Worm (Caenorhabditis elegans) whole organism, L4 larva: Measurements from ENCODE around the gene K08E4.7.

Experiments
- T26A8.4 ChIP-seq: fragments of 200-800 bp; sonication (Bioruptor generic); IDR thresholded peaks from 2 replicates; pipeline ENCODE4 v1.3.6; 2022; ENCODE audit warnings: missing genetic modification characterization, missing compliant biosample characterization
- ZK337.2 ChIP-seq: fragments of 200-800 bp; sonication (Bioruptor generic); IDR thresholded peaks from 2 replicates; pipeline ENCODE4 v1.3.6; 2022; ENCODE audit warnings: missing genetic modification reagents, missing genetic modification characterization, missing compliant biosample characterization
- ZK546.5 ChIP-seq, 2 experiments: sonication (generic microtip); optimal IDR thresholded peaks; 2 replicates each; lab custom pipeline; 2017; ENCODE audit warnings: missing biosample characterization in 2 of 2, missing genetic modification characterization in 2 of 2
- aha-1 ChIP-seq: fragments of 150-350 bp; peaks from one replicate; lab custom pipeline; 2014; ENCODE audit warnings: missing biosample characterization, missing genetic modification characterization
- aly-2 ChIP-seq: sonication (generic microtip); optimal IDR thresholded peaks from 2 replicates; lab custom pipeline; 2018; ENCODE audit warnings: missing biosample characterization, missing genetic modification characterization
- arid-1 ChIP-seq: fragments of 200-800 bp; sonication (Bioruptor generic); conservative IDR thresholded peaks from 2 replicates; pipeline ENCODE4 v1.3.6; 2022; ENCODE audit warnings: missing genetic modification reagents, missing genetic modification characterization, missing compliant biosample characterization
- ceh-32 ChIP-seq: sonication (generic microtip); optimal IDR thresholded peaks from 2 replicates; lab custom pipeline; 2016; ENCODE audit warnings: mild to moderate bottlenecking, missing genetic modification characterization, missing compliant biosample characterization; ENCODE audit not compliant: poor library complexity
- ceh-82 ChIP-seq: sonication (generic microtip); optimal IDR thresholded peaks from 2 replicates; lab custom pipeline; 2017; ENCODE audit warnings: missing biosample characterization, missing genetic modification characterization
- cey-2 ChIP-seq: sonication (generic microtip); optimal IDR thresholded peaks from 3 replicates; lab custom pipeline; 2017; ENCODE audit warnings: missing genetic modification characterization, mild to moderate bottlenecking, missing compliant biosample characterization, antibody characterized with exemption, borderline replicate concordance; ENCODE audit not compliant: insufficient read depth
- daf-16 ChIP-seq, 3 experiments: sonication (generic microtip); optimal IDR thresholded peaks; 2 replicates each; lab custom pipeline; 2016 to 2017; ENCODE audit warnings: missing genetic modification characterization in 3 of 3, missing genetic modification reagents in 3 of 3, mild to moderate bottlenecking in 2 of 3, missing compliant biosample characterization in 2 of 3, missing biosample characterization in 1 of 3, moderate library complexity in 1 of 3
- dmd-9 ChIP-seq: fragments of 200-800 bp; sonication (Bioruptor generic); IDR thresholded peaks from 2 replicates; pipeline ENCODE4 v1.3.6; 2022; ENCODE audit warnings: missing genetic modification reagents, missing genetic modification characterization, missing compliant biosample characterization
- dpl-1 ChIP-seq: fragments of 150-350 bp; optimal IDR thresholded peaks from 2 replicates; lab custom pipeline; 2014; ENCODE audit warnings: missing biosample characterization, missing genetic modification reagents, missing genetic modification characterization
- duxl-1 ChIP-seq: sonication (generic microtip); optimal IDR thresholded peaks from 2 replicates; lab custom pipeline; 2016; ENCODE audit warnings: mild to moderate bottlenecking, missing genetic modification characterization, moderate library complexity, missing compliant biosample characterization; ENCODE audit not compliant: poor library complexity
- fkh-10 ChIP-seq: fragments of 150-350 bp; optimal IDR thresholded peaks from 2 replicates; lab custom pipeline; 2014; ENCODE audit warnings: missing biosample characterization, missing genetic modification reagents, missing genetic modification characterization
- fos-1 ChIP-seq: fragments of 150-350 bp; optimal IDR thresholded peaks from 2 replicates; lab custom pipeline; 2014; ENCODE audit warnings: missing biosample characterization, missing genetic modification characterization
- gei-8 ChIP-seq: fragments of 200-800 bp; sonication (Bioruptor generic); optimal IDR thresholded peaks from 2 replicates; lab custom pipeline; 2018; ENCODE audit warnings: mild to moderate bottlenecking, missing genetic modification characterization, missing compliant biosample characterization
- hif-1 ChIP-seq, 2 experiments: sonication (generic microtip); optimal IDR thresholded peaks; 2 replicates each; lab custom pipeline; 2016 to 2017; ENCODE audit warnings: missing compliant biosample characterization in 2 of 2, missing genetic modification characterization in 2 of 2, missing genetic modification reagents in 2 of 2, missing genotype in 2 of 2, mild to moderate bottlenecking in 1 of 2
- hlh-11 ChIP-seq: fragments of 200-800 bp; sonication (Bioruptor generic); optimal IDR thresholded peaks from 2 replicates; lab custom pipeline; 2018; ENCODE audit warnings: mild to moderate bottlenecking, missing genetic modification characterization, missing compliant biosample characterization
- hlh-30 ChIP-seq: sonication (generic microtip); optimal IDR thresholded peaks from 2 replicates; lab custom pipeline; 2017; ENCODE audit warnings: antibody characterized with exemption, mild to moderate bottlenecking, missing genetic modification characterization, missing compliant biosample characterization; ENCODE audit not compliant: insufficient read depth
- hmg-1.1 ChIP-seq: fragments of 200-800 bp; sonication (Bioruptor generic); IDR thresholded peaks from 2 replicates; pipeline ENCODE4 v1.3.6; 2022; ENCODE audit warnings: missing genetic modification reagents, missing genetic modification characterization, missing compliant biosample characterization
- lin-1 ChIP-seq: fragments of 200-800 bp; sonication (Bioruptor generic); IDR thresholded peaks from 2 replicates; pipeline ENCODE4 v1.3.6; 2022; ENCODE audit warnings: missing genetic modification reagents, missing genetic modification characterization, missing compliant biosample characterization
- lin-39 ChIP-seq: fragments of 150-350 bp; optimal IDR thresholded peaks from 2 replicates; lab custom pipeline; 2014; ENCODE audit warnings: missing biosample characterization, missing genetic modification reagents, missing genetic modification characterization
- lsy-2 ChIP-seq, 2 experiments: fragments of 150-350 bp in 1 of 2; sonication (generic microtip) in 1 of 2; optimal IDR thresholded peaks; 2 replicates each; lab custom pipeline; 2014 to 2017; ENCODE audit warnings: missing biosample characterization in 2 of 2, missing genetic modification characterization in 2 of 2
- madf-5 ChIP-seq, 2 experiments: fragments of 200-800 bp; sonication (Bioruptor generic); IDR thresholded peaks; 2 replicates each; pipeline ENCODE4 v1.3.6; 2022; ENCODE audit warnings: missing compliant biosample characterization in 2 of 2, missing genetic modification characterization in 2 of 2
- madf-9 ChIP-seq: fragments of 200-800 bp; sonication (Bioruptor generic); conservative IDR thresholded peaks from 2 replicates; pipeline ENCODE4 v1.3.6; 2022; ENCODE audit warnings: missing genetic modification reagents, missing genetic modification characterization, missing compliant biosample characterization
- mdl-1 ChIP-seq, 2 experiments: fragments of 150-350 bp in 1 of 2; sonication (generic microtip) in 1 of 2; optimal IDR thresholded peaks; 2 replicates each; lab custom pipeline; 2014 to 2017; ENCODE audit warnings: missing biosample characterization in 2 of 2, missing genetic modification characterization in 2 of 2
- mdt-29 ChIP-seq: fragments of 200-800 bp; sonication (Bioruptor generic); IDR thresholded peaks from 2 replicates; pipeline ENCODE4 v1.3.6; 2022; ENCODE audit warnings: missing genetic modification reagents, missing genetic modification characterization, missing compliant biosample characterization
- mxl-3 ChIP-seq: fragments of 200-800 bp; sonication (Bioruptor generic); optimal IDR thresholded peaks from 2 replicates; lab custom pipeline; 2018; ENCODE audit warnings: mild to moderate bottlenecking, missing genetic modification characterization, missing compliant biosample characterization
- nhr-10 ChIP-seq: fragments of 150-350 bp; optimal IDR thresholded peaks from 2 replicates; lab custom pipeline; 2014; ENCODE audit warnings: missing biosample characterization, missing genetic modification characterization
- nhr-102 ChIP-seq: sonication (generic microtip); optimal IDR thresholded peaks from 2 replicates; lab custom pipeline; 2016; ENCODE audit warnings: mild to moderate bottlenecking, missing genetic modification characterization, moderate library complexity, missing compliant biosample characterization
- nhr-111 ChIP-seq: fragments of 200-800 bp; sonication (Bioruptor generic); optimal IDR thresholded peaks from 2 replicates; lab custom pipeline; 2018; ENCODE audit warnings: mild to moderate bottlenecking, missing genetic modification characterization, missing compliant biosample characterization
- nhr-25 ChIP-seq: sonication (generic microtip); optimal IDR thresholded peaks from 2 replicates; lab custom pipeline; 2017; ENCODE audit warnings: missing genetic modification characterization, mild to moderate bottlenecking, missing compliant biosample characterization, antibody characterized with exemption, moderate library complexity, borderline replicate concordance; ENCODE audit not compliant: insufficient read depth
- nhr-28 ChIP-seq: fragments of 150-350 bp; optimal IDR thresholded peaks from 2 replicates; lab custom pipeline; 2014; ENCODE audit warnings: missing biosample characterization, missing genetic modification characterization
- nhr-41 ChIP-seq: fragments of 200-800 bp; sonication (Bioruptor generic); IDR thresholded peaks from 2 replicates; pipeline ENCODE4 v1.3.6; 2022; ENCODE audit warnings: missing genetic modification reagents, missing genetic modification characterization, missing compliant biosample characterization
- nhr-42 ChIP-seq: fragments of 200-800 bp; sonication (Bioruptor generic); IDR thresholded peaks from 2 replicates; pipeline ENCODE4 v1.3.6; 2022; ENCODE audit warnings: missing genetic modification characterization, missing compliant biosample characterization
- nhr-48 ChIP-seq: sonication (generic microtip); optimal IDR thresholded peaks from 2 replicates; lab custom pipeline; 2016; ENCODE audit warnings: mild to moderate bottlenecking, missing genetic modification characterization, missing compliant biosample characterization
- nhr-6 ChIP-seq: fragments of 150-350 bp; optimal IDR thresholded peaks from 2 replicates; lab custom pipeline; 2014; ENCODE audit warnings: missing biosample characterization, missing genetic modification characterization
- php-3 ChIP-seq: fragments of 200-800 bp; sonication (Bioruptor generic); IDR thresholded peaks from 2 replicates; pipeline ENCODE4 v1.3.6; 2022; ENCODE audit warnings: missing genetic modification reagents, missing genetic modification characterization, missing compliant biosample characterization
- pqm-1 ChIP-seq: sonication (generic microtip); optimal IDR thresholded peaks from 2 replicates; lab custom pipeline; 2017; ENCODE audit warnings: missing biosample characterization, missing genetic modification characterization
- sdz-12 ChIP-seq: fragments of 200-800 bp; sonication (Bioruptor generic); optimal IDR thresholded peaks from 2 replicates; lab custom pipeline; 2018; ENCODE audit warnings: mild to moderate bottlenecking, missing genetic modification characterization, missing compliant biosample characterization
- set-16 ChIP-seq: fragments of 200-800 bp; sonication (Bioruptor generic); IDR thresholded peaks from 2 replicates; pipeline ENCODE4 v1.3.6; 2022; ENCODE audit warnings: missing genetic modification reagents, missing genetic modification characterization, missing compliant biosample characterization
- snpc-4 ChIP-seq: fragments of 150-350 bp; optimal IDR thresholded peaks from 2 replicates; lab custom pipeline; 2014; ENCODE audit warnings: missing biosample characterization, missing genetic modification characterization
- spr-3 ChIP-seq: fragments of 200-800 bp; sonication (Bioruptor generic); optimal IDR thresholded peaks from 2 replicates; lab custom pipeline; 2018; ENCODE audit warnings: mild to moderate bottlenecking, missing genetic modification characterization, missing compliant biosample characterization
- unc-130 ChIP-seq: sonication (generic microtip); optimal IDR thresholded peaks from 2 replicates; lab custom pipeline; 2016; ENCODE audit warnings: missing genetic modification reagents, missing genetic modification characterization, missing compliant biosample characterization
- unc-39 ChIP-seq: sonication (generic microtip); optimal IDR thresholded peaks from 2 replicates; lab custom pipeline; 2017; ENCODE audit warnings: missing biosample characterization, missing genetic modification characterization
- unc-62 ChIP-seq, 3 experiments: fragments of 150-350 bp in 1 of 3; sonication (generic microtip); optimal IDR thresholded peaks in 2 of 3; peaks in 1 of 3; 1 replicate in 1 of 3; 2 replicates in 2 of 3; lab custom pipeline; 2014 to 2017; ENCODE audit warnings: missing biosample characterization in 3 of 3, missing genetic modification characterization in 3 of 3, missing genetic modification reagents in 3 of 3, missing genotype in 1 of 3
- zfp-2 ChIP-seq: sonication (generic microtip); optimal IDR thresholded peaks from 2 replicates; lab custom pipeline; 2016; ENCODE audit warnings: mild to moderate bottlenecking, missing genetic modification characterization, missing compliant biosample characterization
- zip-11 ChIP-seq: fragments of 200-800 bp; sonication (Bioruptor generic); IDR thresholded peaks from 2 replicates; pipeline ENCODE4 v1.3.6; 2022; ENCODE audit warnings: missing genetic modification characterization, missing compliant biosample characterization
- ztf-11 ChIP-seq: fragments of 150-350 bp; optimal IDR thresholded peaks from 2 replicates; lab custom pipeline; 2014; ENCODE audit warnings: missing biosample characterization, missing genetic modification characterization

The K08E4.7 gene

ce11 chrIV:12032383-12032782, 43.2 kb upstream of the K08E4.7 start:
- TF ChIP-seq mdl-1 (tag; optimal IDR thresholded peaks at IDR 0.05; lab: Kevin White, UChicago), result peak in 1 of 2 experiments; percentile 70
- peak; percentile 100 for TF ChIP-seq hlh-11 (tag; lab: Kevin White, UChicago)
- TF ChIP-seq php-3 (GFP tag; lab: Robert Waterston, UW), result peak; percentile 77
- TF ChIP-seq hlh-30, result peak; percentile 98
- no peak for TF ChIP-seq snpc-4 (tag; lab: Kevin White, UChicago)
- peak in 1 of 2 experiments; percentile 79 for TF ChIP-seq hif-1 (tag; optimal IDR thresholded peaks at IDR 0.05; lab: Kevin White, UChicago)
- peak; percentile 95 for TF ChIP-seq pqm-1
- peak; percentile 62 for TF ChIP-seq set-16
- TF ChIP-seq nhr-10, result peak; percentile 93
- TF ChIP-seq dpl-1, result peak; percentile 56
- TF ChIP-seq dmd-9 (GFP tag; lab: Robert Waterston, UW), result 0 out of 2 replicates have a peak, but pooled peaks have one; percentile 46
- TF ChIP-seq ZK546.5 (tag; optimal IDR thresholded peaks at IDR 0.05; lab: Kevin White, UChicago), result peak in 1 of 2 experiments; percentile 48
- peak; percentile 88 for TF ChIP-seq mdt-29 (GFP tag; lab: Robert Waterston, UW)
- peak; percentile 24 for TF ChIP-seq nhr-111 (GFP tag; lab: Kevin White, UChicago)
- no peak for TF ChIP-seq madf-5 (GFP tag; IDR thresholded peaks at IDR 0.05; lab: Robert Waterston, UW)
- peak; percentile 49 for TF ChIP-seq sdz-12 (GFP tag; lab: Kevin White, UChicago)
- TF ChIP-seq lsy-2 (tag; optimal IDR thresholded peaks at IDR 0.05; lab: Kevin White, UChicago), result peak; percentile 84 to 90
- TF ChIP-seq zip-11, result no peak
- no peak for TF ChIP-seq ztf-11 (tag; lab: Kevin White, UChicago)
- TF ChIP-seq mxl-3 (GFP tag; lab: Kevin White, UChicago), result peak; percentile 91
- no peak for TF ChIP-seq fkh-10 (GFP tag; lab: Kevin White, UChicago)
- peak; percentile 83 for TF ChIP-seq gei-8 (GFP tag; lab: Kevin White, UChicago)
- no peak for TF ChIP-seq zfp-2
- TF ChIP-seq ceh-82 (tag; lab: Kevin White, UChicago), result no peak
- TF ChIP-seq madf-9 (GFP tag; lab: Robert Waterston, UW), result no peak
- peak; percentile 93 for TF ChIP-seq hmg-1.1 (GFP tag; lab: Robert Waterston, UW)
- peak; percentile 87 for TF ChIP-seq nhr-102 (tag; lab: Kevin White, UChicago)
- peak; percentile 33 for TF ChIP-seq cey-2 (tag; lab: Kevin White, UChicago)
- TF ChIP-seq ZK337.2 (GFP tag; lab: Robert Waterston, UW), result no peak
- TF ChIP-seq T26A8.4 (GFP tag; lab: Robert Waterston, UW), result peak; percentile 90
- TF ChIP-seq lin-39, result no peak
- peak; percentile 89 for TF ChIP-seq nhr-28
- peak; percentile 94 for TF ChIP-seq nhr-48 (tag; lab: Kevin White, UChicago)
- peak; percentile 95 for TF ChIP-seq aha-1 (tag; lab: Kevin White, UChicago)
- no peak for TF ChIP-seq arid-1
- TF ChIP-seq nhr-41, result peak; percentile 20; the same call in 1 of the 2 replicates
- TF ChIP-seq unc-130, result peak; percentile 22
- TF ChIP-seq nhr-6, result peak; percentile 66
- no peak for TF ChIP-seq unc-62 (GFP tag; optimal IDR thresholded peaks at IDR 0.05 in 1 of 2; lab: Kevin White, UChicago)
- TF ChIP-seq unc-62 (tag; optimal IDR thresholded peaks at IDR 0.05; lab: Kevin White, UChicago), result no peak
- TF ChIP-seq spr-3 (GFP tag; lab: Kevin White, UChicago), result no peak
- TF ChIP-seq nhr-25 (tag; lab: Kevin White, UChicago), result peak; percentile 28
- peak; percentile 66; the same call in 1 of the 2 replicates for TF ChIP-seq nhr-42 (GFP tag; lab: Robert Waterston, UW)
- no peak for TF ChIP-seq ceh-32 (tag; lab: Kevin White, UChicago)
- peak; percentile 29 for TF ChIP-seq duxl-1 (tag; lab: Kevin White, UChicago)
- TF ChIP-seq fos-1, result peak; percentile 49
- TF ChIP-seq unc-39, result no peak
- TF ChIP-seq aly-2, result no peak
- TF ChIP-seq daf-16 (GFP tag; optimal IDR thresholded peaks at IDR 0.05; lab: Kevin White, UChicago), result peak; percentile 58 to 67
- TF ChIP-seq daf-16 (tag; optimal IDR thresholded peaks at IDR 0.05; lab: Kevin White, UChicago), result peak; percentile 93
- peak; percentile 48; the same call in 1 of the 2 replicates for TF ChIP-seq lin-1
